Worm (Caenorhabditis elegans) whole organism, L1 larva: ENCODE data around the gene C44C10.7.

Source experiments
- lin-39 ChIP-seq: fragments of 150-350 bp; optimal IDR thresholded peaks from 2 replicates; lab custom pipeline; 2014; ENCODE audit warnings: missing biosample characterization, missing genetic modification reagents, missing genetic modification characterization
- sptf-1 ChIP-seq: fragments of 150-350 bp; optimal IDR thresholded peaks from 2 replicates; lab custom pipeline; 2014; ENCODE audit warnings: missing biosample characterization, missing genetic modification characterization

ce11 chrX:11637721-11638120 is 50.3 kb downstream of the C44C10.7 start:
- TF ChIP-seq lin-39 (no peak), sptf-1 (no peak)
